Fruit fly (Drosophila melanogaster) whole organism, wandering third instar larva: Measurements from ENCODE around the gene CG32568.
A peak's percentile ranks its signal among the peaks of the same experiment; 100 is the strongest.

Experiments
- Abd-B ChIP-seq: fragments of >200 bp; optimal IDR thresholded peaks from 2 replicates; lab custom pipeline; 2017; ENCODE audit warnings: missing biosample characterization, missing genetic modification characterization
- CrebA ChIP-seq: fragments of 200-800 bp; sonication (Bioruptor generic); optimal IDR thresholded peaks from 2 replicates; lab custom pipeline; 2016; ENCODE audit warnings: missing biosample characterization, mild to moderate bottlenecking, missing genetic modification characterization, borderline replicate concordance
- Dif ChIP-seq: fragments of 200-275, 200-300 bp; sonication (Bioruptor generic); optimal IDR thresholded peaks from 2 replicates; lab custom pipeline; 2018; ENCODE audit warnings: missing biosample characterization, missing genetic modification characterization; ENCODE audit not compliant: partially characterized antibody
- GATAd ChIP-seq: sonication (Bioruptor generic); optimal IDR thresholded peaks from 2 replicates; lab custom pipeline; 2016; ENCODE audit warnings: missing biosample characterization, missing genetic modification characterization
- HLH106 ChIP-seq: fragments of 200-800 bp; optimal IDR thresholded peaks from 3 replicates; lab custom pipeline; 2019; ENCODE audit warnings: missing biosample characterization, mild to moderate bottlenecking, missing genetic modification characterization, moderate library complexity
- Jra ChIP-seq: sonication (Bioruptor generic); optimal IDR thresholded peaks from 2 replicates; lab custom pipeline; 2016; ENCODE audit warnings: missing biosample characterization, missing genetic modification characterization
- Mio ChIP-seq: sonication (Bioruptor generic); optimal IDR thresholded peaks from 2 replicates; lab custom pipeline; 2016; ENCODE audit warnings: missing biosample characterization, missing genetic modification characterization
- Myc ChIP-seq: fragments of >200 bp; optimal IDR thresholded peaks from 2 replicates; lab custom pipeline; 2017
- OdsH ChIP-seq: fragments of 200-800 bp; sonication (Bioruptor generic); optimal IDR thresholded peaks from 2 replicates; lab custom pipeline; 2016; ENCODE audit warnings: missing biosample characterization, mild to moderate bottlenecking, missing genetic modification characterization
- Rel ChIP-seq, 2 experiments: fragments of 200-800 bp; sonication (Bioruptor generic) in 1 of 2; optimal IDR thresholded peaks; 2 replicates in 1 of 2; 3 replicates in 1 of 2; lab custom pipeline; 2016 to 2019; ENCODE audit warnings: mild to moderate bottlenecking in 2 of 2, missing biosample characterization in 2 of 2, missing genetic modification characterization in 2 of 2, moderate library complexity in 1 of 2
- Sp1 ChIP-seq: fragments of 200-800 bp; sonication (Bioruptor generic); optimal IDR thresholded peaks from 3 replicates; lab custom pipeline; 2019; ENCODE audit warnings: missing biosample characterization, mild to moderate bottlenecking, missing genetic modification characterization, moderate library complexity
- Vsx2 ChIP-seq: fragments of 200-300, 225-300 bp; sonication (Bioruptor generic); optimal IDR thresholded peaks from 2 replicates; lab custom pipeline; 2018; ENCODE audit warnings: missing biosample characterization, missing genetic modification characterization; ENCODE audit not compliant: partially characterized antibody
- dl ChIP-seq, 2 experiments: fragments of 175-275, 200-275 bp in 1 of 2; fragments of 200-275 bp in 1 of 2; sonication (Bioruptor generic); optimal IDR thresholded peaks; lab custom pipeline; 2018; ENCODE audit warnings: mild to moderate bottlenecking in 2 of 2, missing biosample characterization in 2 of 2, missing genetic modification characterization in 2 of 2, moderate library complexity in 2 of 2; ENCODE audit not compliant: partially characterized antibody in 2 of 2, insufficient read depth in 1 of 2
- foxo ChIP-seq, 2 experiments: fragments of 200-800 bp; sonication (Bioruptor generic); optimal IDR thresholded peaks; 2 replicates in 1 of 2; 3 replicates in 1 of 2; lab custom pipeline; 2016 to 2017; ENCODE audit warnings: missing biosample characterization in 2 of 2, missing genetic modification characterization in 2 of 2
- fru ChIP-seq: fragments of 200-800 bp; sonication (Bioruptor generic); optimal IDR thresholded peaks from 3 replicates; lab custom pipeline; 2016; ENCODE audit warnings: missing biosample characterization, mild to moderate bottlenecking, missing genetic modification characterization
- h ChIP-seq: fragments of 200-800 bp; sonication (Bioruptor generic); optimal IDR thresholded peaks from 3 replicates; lab custom pipeline; 2016; ENCODE audit warnings: missing biosample characterization, mild to moderate bottlenecking, missing genetic modification characterization
- jim ChIP-seq: fragments of 175-275, 200-325 bp; sonication (Bioruptor generic); optimal IDR thresholded peaks from 2 replicates; lab custom pipeline; 2016; ENCODE audit warnings: missing biosample characterization, mild to moderate bottlenecking, missing genetic modification characterization
- lola ChIP-seq: fragments of >200 bp; optimal IDR thresholded peaks from 2 replicates; lab custom pipeline; 2017; ENCODE audit warnings: missing biosample characterization, missing genetic modification characterization
- pan ChIP-seq: fragments of >200 bp; optimal IDR thresholded peaks from 2 replicates; lab custom pipeline; 2017
- psq ChIP-seq: fragments of 200-800 bp; sonication (Bioruptor generic); optimal IDR thresholded peaks from 3 replicates; lab custom pipeline; 2017; ENCODE audit warnings: missing biosample characterization, mild to moderate bottlenecking, missing genetic modification characterization, moderate library complexity
- sage ChIP-seq: fragments of 200-800 bp; sonication (Bioruptor generic); optimal IDR thresholded peaks from 2 replicates; lab custom pipeline; 2016; ENCODE audit warnings: missing biosample characterization, mild to moderate bottlenecking, missing genetic modification characterization
- tai ChIP-seq: sonication (Bioruptor generic); optimal IDR thresholded peaks from 2 replicates; lab custom pipeline; 2016; ENCODE audit warnings: missing biosample characterization, missing genetic modification characterization
- usp ChIP-seq: fragments of >200 bp; optimal IDR thresholded peaks from 2 replicates; lab custom pipeline; 2017; ENCODE audit warnings: missing biosample characterization, missing genetic modification characterization

The CG32568 gene

dm6 chrX:16692325-16692724 lies 48.4 kb upstream of the CG32568 start:
- TF ChIP-seq foxo (GFP tag; optimal IDR thresholded peaks at IDR 0.05; lab: Kevin White, UChicago) (peak in 1 of 2 experiments; percentile 4), Rel (GFP tag; optimal IDR thresholded peaks at IDR 0.05; lab: Kevin White, UChicago) (no peak), Rel (tag; optimal IDR thresholded peaks at IDR 0.05; lab: Kevin White, UChicago) (no peak)

DNA sequence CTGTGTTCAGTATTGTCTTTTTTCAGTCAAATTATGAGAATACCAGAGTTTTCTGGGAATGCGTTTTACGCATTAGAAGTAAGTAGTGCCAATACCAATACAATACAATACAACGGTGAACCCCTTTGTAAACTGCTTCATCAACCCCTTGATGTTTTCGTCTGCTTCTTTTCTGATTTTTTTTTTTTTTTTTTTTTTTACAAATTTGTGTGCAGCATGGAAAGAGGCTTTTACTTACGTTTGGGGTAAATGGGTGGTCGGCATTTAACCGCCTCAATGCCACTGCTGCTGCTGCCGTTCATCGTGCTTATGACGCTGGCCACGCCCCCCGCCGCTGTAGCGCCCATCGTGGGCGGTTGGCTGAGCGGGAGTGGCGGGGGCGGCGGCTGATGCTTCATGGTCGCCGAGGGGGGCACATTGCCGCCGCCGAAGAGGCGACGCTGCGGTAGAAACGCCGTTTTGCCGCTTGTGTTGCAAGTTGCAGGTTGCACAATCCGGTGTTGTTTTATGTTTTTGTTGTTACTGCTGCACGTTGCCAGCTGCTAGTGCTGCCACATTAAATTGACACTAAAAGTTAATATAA lies 46.8 kb upstream of the CG32568 start:
- no peak for TF ChIP-seq Dif (GFP tag; lab: Kevin White, UChicago)
- no peak for TF ChIP-seq sage (GFP tag; lab: Kevin White, UChicago)
- no peak for TF ChIP-seq pan
- TF ChIP-seq, all 38 proteins: peak for 0

DNA sequence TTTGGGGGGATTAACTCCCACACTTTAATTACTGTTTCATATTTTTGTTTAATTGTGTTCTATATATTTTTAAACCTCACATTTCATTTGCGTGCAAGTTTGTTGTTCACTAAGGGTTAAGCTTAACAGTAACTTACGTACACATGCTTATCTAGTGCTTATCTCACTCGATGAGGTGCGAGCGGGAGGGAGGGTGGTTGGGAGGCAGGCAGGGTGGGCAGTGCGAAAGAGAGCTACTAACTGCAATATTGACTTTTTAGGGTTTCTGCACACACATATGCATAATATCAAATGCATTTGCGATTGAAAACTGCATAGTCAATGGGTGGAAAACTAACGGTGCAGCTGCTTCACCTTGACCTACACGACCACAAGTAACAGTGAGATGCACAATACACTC lies 46.2 kb upstream of the CG32568 start:
- TF ChIP-seq fru (GFP tag; lab: Kevin White, UChicago) (peak; percentile 23), Abd-B (GFP tag; lab: Kevin White, UChicago) (no peak)
- TF ChIP-seq, all 38 proteins: peak for 1

DNA sequence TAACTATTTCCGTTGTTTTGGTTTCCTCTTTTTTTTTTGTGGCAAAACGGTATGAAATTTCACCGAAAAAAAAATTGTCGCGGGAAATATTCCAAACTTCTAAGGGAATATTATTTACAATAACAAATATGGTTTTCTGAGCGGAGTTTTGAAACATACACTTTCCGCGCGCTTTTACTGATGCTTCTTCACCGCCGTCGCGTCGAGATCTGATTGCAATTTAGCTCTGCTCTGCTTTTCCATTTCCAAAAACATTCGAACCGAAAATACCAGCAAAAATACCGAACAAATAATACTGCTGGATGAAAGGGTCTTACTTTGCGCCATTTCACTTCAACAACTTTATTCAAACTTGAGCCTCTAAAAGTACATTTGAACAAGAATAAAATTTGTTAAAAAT lies 45.7 kb upstream of the CG32568 start, which contains the start of gene Septin4:
Gene Septin4 (minus strand): TSS at position 215 of the 400 bp plus-strand sequence.
- TF ChIP-seq h (GFP tag; lab: Kevin White, UChicago) (no peak), foxo (GFP tag; optimal IDR thresholded peaks at IDR 0.05; lab: Kevin White, UChicago) (no peak), psq (GFP tag; lab: Kevin White, UChicago) (no peak), dl (GFP tag; optimal IDR thresholded peaks at IDR 0.05; lab: Kevin White, UChicago; ENCODE audit: insufficient read depth in 1 of 2, partially characterized antibody in 2 of 2) (no peak), jim (GFP tag; lab: Kevin White, UChicago) (no peak), Abd-B (GFP tag; lab: Kevin White, UChicago) (no peak), usp (GFP tag; lab: Kevin White, UChicago) (no peak), Sp1 (no peak), Myc (lab: Kevin White, UChicago) (no peak), HLH106 (tag; lab: Kevin White, UChicago) (no peak), tai (GFP tag; lab: Kevin White, UChicago) (no peak), GATAd (GFP tag; lab: Kevin White, UChicago) (no peak), Vsx2 (GFP tag; lab: Kevin White, UChicago) (no peak)

DNA sequence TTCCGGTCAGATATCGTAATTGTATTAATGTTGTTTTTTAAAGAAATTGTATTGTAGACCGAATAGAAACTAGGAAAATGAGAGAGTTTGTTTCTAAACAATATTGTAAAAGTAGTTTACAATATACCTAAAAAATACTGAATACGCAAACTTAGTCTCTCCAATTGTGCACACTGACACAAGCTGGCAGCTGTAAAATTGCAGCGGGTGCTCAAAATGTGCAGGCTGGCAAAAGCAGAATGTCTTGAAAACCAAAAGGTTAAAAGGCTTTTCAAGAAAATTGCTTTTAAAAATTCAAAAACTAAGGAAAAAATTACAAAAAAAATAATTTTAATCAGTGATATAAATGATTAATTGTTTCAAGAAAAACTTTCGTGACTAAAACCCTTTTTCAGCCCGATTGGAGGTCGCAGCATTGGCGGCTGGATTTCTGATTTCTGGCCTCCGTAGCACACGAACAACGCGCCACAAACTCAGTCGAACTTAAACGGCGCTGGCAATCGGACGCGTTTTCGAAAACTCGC lies 45.0 kb upstream of the CG32568 start, which contains the start of gene CG4678:
Gene CG4678 (plus strand): TSS at position 474 of the 524 bp plus-strand sequence.
- TF ChIP-seq OdsH (GFP tag; lab: Kevin White, UChicago) (no peak), dl (GFP tag; optimal IDR thresholded peaks at IDR 0.05; lab: Kevin White, UChicago; ENCODE audit: insufficient read depth in 1 of 2, partially characterized antibody in 2 of 2) (peak; percentile 53 to 80), Dif (GFP tag; lab: Kevin White, UChicago) (peak; percentile 96), Vsx2 (GFP tag; lab: Kevin White, UChicago) (peak; percentile 66), usp (GFP tag; lab: Kevin White, UChicago) (no peak)

DNA sequence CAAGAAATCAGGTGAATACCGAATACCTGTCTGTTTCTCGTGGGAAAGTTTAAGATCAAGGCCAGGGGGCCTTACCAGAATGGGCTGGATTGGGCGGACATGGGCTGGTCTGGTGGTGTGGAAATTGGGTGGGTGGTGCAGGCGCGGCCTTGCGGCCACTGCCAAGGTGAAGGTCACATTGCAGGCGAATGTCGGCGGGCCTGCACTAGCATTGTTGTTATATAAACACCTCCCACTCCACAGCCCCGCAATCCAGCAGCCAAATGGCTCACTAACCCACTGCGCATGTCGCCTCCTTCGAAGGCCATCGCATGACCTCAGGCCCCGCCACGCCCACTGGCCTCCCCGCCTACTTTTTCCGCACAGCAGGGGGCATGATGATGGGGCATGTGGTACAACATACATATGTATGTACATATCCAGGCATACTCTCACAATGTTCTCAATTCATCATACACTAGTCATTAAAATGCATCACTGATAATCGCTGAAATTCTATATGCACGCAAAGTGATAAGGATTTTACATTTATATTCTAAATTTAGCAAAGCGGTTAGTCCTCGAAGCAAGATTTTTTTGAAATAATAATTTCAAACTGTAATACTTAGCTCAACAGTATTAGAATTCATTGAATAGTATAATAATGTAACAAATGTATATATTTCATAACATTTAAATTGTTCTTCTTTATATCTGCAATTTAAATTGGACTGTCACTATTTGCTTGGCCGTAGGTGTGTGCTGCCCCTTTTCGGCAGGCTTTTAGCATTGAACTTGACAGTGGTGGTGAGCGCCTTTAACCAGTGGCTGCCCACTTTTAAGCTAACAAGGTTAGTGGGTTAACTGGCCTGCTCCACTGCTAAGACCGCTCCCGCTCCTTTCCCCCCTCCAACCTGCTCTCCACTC lies 43.8 kb upstream of the CG32568 start:
- no peak for TF ChIP-seq GATAd (GFP tag; lab: Kevin White, UChicago)
- TF ChIP-seq lola, result no peak
- no peak for TF ChIP-seq OdsH (GFP tag; lab: Kevin White, UChicago)
- TF ChIP-seq usp (GFP tag; lab: Kevin White, UChicago), result no peak
- no peak for TF ChIP-seq pan
- TF ChIP-seq HLH106 (tag; lab: Kevin White, UChicago), result no peak
- TF ChIP-seq Rel (GFP tag; optimal IDR thresholded peaks at IDR 0.05; lab: Kevin White, UChicago), result no peak
- no peak for TF ChIP-seq Rel (tag; optimal IDR thresholded peaks at IDR 0.05; lab: Kevin White, UChicago)
- TF ChIP-seq Mio (GFP tag; lab: Kevin White, UChicago), result no peak
- TF ChIP-seq CrebA (GFP tag; lab: Kevin White, UChicago), result no peak
- no peak for TF ChIP-seq Abd-B (GFP tag; lab: Kevin White, UChicago)
- TF ChIP-seq Jra, result no peak
